Fruit fly (Drosophila melanogaster): ENCODE measurements around the gene CG1750.

Gene CG1750

DNA sequence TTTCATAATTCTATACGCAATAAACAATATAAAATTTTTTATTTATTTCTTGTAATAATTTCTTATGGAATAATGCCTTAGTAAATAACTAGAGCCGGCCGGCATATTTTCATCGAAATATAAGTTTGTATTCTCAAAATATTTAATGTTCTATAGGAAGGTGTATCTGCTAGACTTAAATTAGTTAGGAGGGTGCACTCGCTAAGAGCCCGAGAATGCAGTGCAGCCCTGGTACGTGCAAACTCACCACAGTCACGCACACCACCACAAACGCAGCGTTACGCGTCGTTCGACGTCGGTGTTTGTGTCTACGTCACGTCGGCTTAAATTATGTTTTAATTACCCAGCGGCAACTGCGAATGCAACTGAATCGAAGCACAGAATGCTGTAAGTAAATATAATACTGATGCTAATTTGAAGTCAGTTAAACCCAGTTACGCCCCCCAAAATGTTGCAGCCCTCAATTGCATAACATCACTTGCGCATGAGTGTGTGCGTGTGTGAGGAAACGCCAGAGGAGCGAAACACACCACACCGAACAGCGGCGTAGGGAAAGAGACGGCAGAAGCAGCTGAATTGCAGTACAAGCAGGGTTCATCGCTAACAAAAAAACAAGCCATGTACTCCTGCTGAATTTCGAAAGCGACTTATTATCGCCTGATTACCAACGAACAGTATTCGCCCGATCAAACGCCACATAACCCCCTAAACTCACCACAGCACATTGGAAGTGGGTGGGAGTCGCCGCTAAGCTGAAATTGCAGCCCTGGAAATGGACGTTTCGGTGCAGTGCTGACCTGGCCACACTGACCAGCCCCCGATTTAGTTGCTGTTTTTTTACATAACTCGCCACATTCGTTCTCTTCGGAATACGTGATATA, 34.0 kb downstream of the CG1750 start, which contains the start of gene CG12054 (continued):
- TF ChIP-seq shn (GFP tag; optimal IDR thresholded peaks at IDR 0.05) (no peak), sisA (GFP tag; IDR thresholded peaks at IDR 0.05) (no peak), Sin3A (optimal IDR thresholded peaks at IDR 0.05) (peak; percentile 73), CG16815 (GFP tag; optimal IDR thresholded peaks at IDR 0.05) (no peak), zf30C (GFP tag; optimal IDR thresholded peaks at IDR 0.05) (no peak), Drgx (GFP tag; IDR thresholded peaks at IDR 0.05) (no peak), CG2202 (tag; optimal IDR thresholded peaks at IDR 0.05) (no peak), odd (GFP tag; optimal IDR thresholded peaks at IDR 0.05) (no peak), CG8765 (GFP tag; IDR thresholded peaks at IDR 0.05) (no peak), Deaf1 (tag; optimal IDR thresholded peaks at IDR 0.05) (peak; percentile 0), CG11696 (GFP tag; IDR thresholded peaks at IDR 0.05) (no peak), pzg (GFP tag; optimal IDR thresholded peaks at IDR 0.05) (peak; percentile 91), CG4617 (GFP tag; optimal IDR thresholded peaks at IDR 0.05; ENCODE audit: borderline replicate concordance) (peak; percentile 47), CG3407 (GFP tag; optimal IDR thresholded peaks at IDR 0.05) (no peak), NC2α (GFP tag; optimal IDR thresholded peaks at IDR 0.05) (no peak), sim (GFP tag; IDR thresholded peaks at IDR 0.05) (no peak), CG13775 (GFP tag; optimal IDR thresholded peaks at IDR 0.05) (no peak), CG18011 (GFP tag; optimal IDR thresholded peaks at IDR 0.05) (no peak), CG12769 (tag; optimal IDR thresholded peaks at IDR 0.05) (peak; percentile 9), salm (tag; optimal IDR thresholded peaks at IDR 0.05) (no peak), inv (GFP tag; IDR thresholded peaks at IDR 0.05; ENCODE audit: partially characterized antibody) (no peak), CG3838 (GFP tag; optimal IDR thresholded peaks at IDR 0.05) (no peak), CG10543 (GFP tag; optimal IDR thresholded peaks at IDR 0.05) (no peak), MESR4 (GFP tag; optimal IDR thresholded peaks at IDR 0.05) (peak; percentile 100), CG13123 (GFP tag; optimal IDR thresholded peaks at IDR 0.05) (no peak), crc (GFP tag; optimal IDR thresholded peaks at IDR 0.05) (no peak), Asciz (GFP tag; optimal IDR thresholded peaks at IDR 0.05) (no peak), Mrtf (GFP tag; IDR thresholded peaks at IDR 0.05) (no peak), Hr51 (GFP tag; optimal IDR thresholded peaks at IDR 0.05) (peak in 1 of 2 experiments; percentile 22), Six4 (GFP tag; optimal IDR thresholded peaks at IDR 0.05) (no peak), croc (GFP tag; conservative IDR thresholded peaks at IDR 0.05) (no peak), ash1 (GFP tag; optimal IDR thresholded peaks at IDR 0.05) (no peak), Ets97D (GFP tag; optimal IDR thresholded peaks at IDR 0.05) (peak; percentile 28), prd (optimal IDR thresholded peaks at IDR 0.05) (no peak), prd (GFP tag; IDR thresholded peaks at IDR 0.05) (no peak), repo (GFP tag; optimal IDR thresholded peaks at IDR 0.05) (no peak), CG10431 (GFP tag; optimal IDR thresholded peaks at IDR 0.05) (no peak), tio (GFP tag; optimal IDR thresholded peaks at IDR 0.05) (no peak), ERR (GFP tag; optimal IDR thresholded peaks at IDR 0.05) (no peak), pnt (GFP tag; optimal IDR thresholded peaks at IDR 0.05) (no peak), Camta (GFP tag; optimal IDR thresholded peaks at IDR 0.05) (no peak), Lhr (GFP tag; optimal IDR thresholded peaks at IDR 0.05) (peak; percentile 71), mld (GFP tag; IDR thresholded peaks at IDR 0.05; ENCODE audit: partially characterized antibody) (no peak), schlank (tag; optimal IDR thresholded peaks at IDR 0.05) (no peak), HmgZ (tag; optimal IDR thresholded peaks at IDR 0.05) (peak; percentile 47), Bgb (GFP tag; IDR thresholded peaks at IDR 0.05; ENCODE audit: partially characterized antibody) (no peak), pros (GFP tag; optimal IDR thresholded peaks at IDR 0.05) (no peak), CG18262 (tag; optimal IDR thresholded peaks at IDR 0.05) (no peak), CG1233 (GFP tag; optimal IDR thresholded peaks at IDR 0.05) (no peak), btn (GFP tag; optimal IDR thresholded peaks at IDR 0.05) (no peak)

All from whole organism, embryonic.